Worm (Caenorhabditis elegans) whole organism, L2 larva: ENCODE results near the gene nhr-231.

Source experiments
- F13H6.1 ChIP-seq: sonication (generic microtip); optimal IDR thresholded peaks from 2 replicates; lab custom pipeline; 2016; ENCODE audit warnings: missing genetic modification characterization, missing compliant biosample characterization
- alr-1 ChIP-seq: fragments of 150-350 bp; optimal IDR thresholded peaks from 2 replicates; lab custom pipeline; 2014; ENCODE audit warnings: missing biosample characterization, missing genetic modification characterization
- aly-2 ChIP-seq: fragments of 150-350 bp; optimal IDR thresholded peaks from 2 replicates; lab custom pipeline; 2014; ENCODE audit warnings: missing biosample characterization, missing genetic modification characterization
- ama-1 ChIP-seq: fragments of 150-350 bp; optimal IDR thresholded peaks from 2 replicates; lab custom pipeline; 2018; ENCODE audit warnings: inconsistent platforms
- blmp-1 ChIP-seq: sonication (generic microtip); optimal IDR thresholded peaks from 2 replicates; lab custom pipeline; 2017; ENCODE audit warnings: missing genetic modification characterization, mild to moderate bottlenecking, missing compliant biosample characterization, antibody characterized with exemption, moderate library complexity; ENCODE audit not compliant: insufficient read depth
- ceh-82 ChIP-seq: fragments of 150-350 bp; optimal IDR thresholded peaks from 2 replicates; lab custom pipeline; 2014; ENCODE audit warnings: missing biosample characterization, missing genetic modification characterization
- crh-2 ChIP-seq: sonication (generic microtip); optimal IDR thresholded peaks from 2 replicates; lab custom pipeline; 2017; ENCODE audit warnings: missing biosample characterization, missing genetic modification characterization
- dmd-4 ChIP-seq: sonication (generic microtip); optimal IDR thresholded peaks from 2 replicates; lab custom pipeline; 2017; ENCODE audit warnings: missing biosample characterization, missing genetic modification characterization
- egl-27 ChIP-seq: sonication (generic microtip); optimal IDR thresholded peaks from 3 replicates; lab custom pipeline; 2017; ENCODE audit warnings: missing biosample characterization, missing genetic modification reagents, missing genetic modification characterization
- elt-3 ChIP-seq: sonication (generic microtip); optimal IDR thresholded peaks from 2 replicates; lab custom pipeline; 2017; ENCODE audit warnings: missing biosample characterization, missing genetic modification characterization
- fos-1 ChIP-seq: fragments of 150-350 bp; optimal IDR thresholded peaks from 2 replicates; lab custom pipeline; 2014; ENCODE audit warnings: missing biosample characterization, missing genetic modification characterization
- gmeb-1 ChIP-seq: fragments of 150-350 bp; optimal IDR thresholded peaks from 2 replicates; lab custom pipeline; 2014; ENCODE audit warnings: missing biosample characterization, missing genetic modification characterization
- lin-11 ChIP-seq: fragments of 150-350 bp; sonication (generic microtip); optimal IDR thresholded peaks from 2 replicates; lab custom pipeline; 2014; ENCODE audit warnings: missing biosample characterization, missing genetic modification characterization, inconsistent platforms, mixed read lengths
- lin-39 ChIP-seq: fragments of 150-350 bp; optimal IDR thresholded peaks from 2 replicates; lab custom pipeline; 2014; ENCODE audit warnings: missing biosample characterization, missing genetic modification reagents, missing genetic modification characterization
- lsy-2 ChIP-seq, 2 experiments: fragments of 150-350 bp in 1 of 2; sonication (generic microtip) in 1 of 2; optimal IDR thresholded peaks; 2 replicates each; lab custom pipeline; 2014 to 2017; ENCODE audit warnings: missing biosample characterization in 2 of 2, missing genetic modification characterization in 2 of 2
- mab-5 ChIP-seq: fragments of 150-350 bp; optimal IDR thresholded peaks from 2 replicates; lab custom pipeline; 2014; ENCODE audit warnings: missing biosample characterization, missing genetic modification characterization
- mbf-1 ChIP-seq: sonication (generic microtip); optimal IDR thresholded peaks from 2 replicates; lab custom pipeline; 2017; ENCODE audit warnings: missing biosample characterization, missing genetic modification characterization
- mdl-1 ChIP-seq, 2 experiments: fragments of 150-350 bp in 1 of 2; sonication (generic microtip) in 1 of 2; optimal IDR thresholded peaks; 2 replicates each; lab custom pipeline; 2017; ENCODE audit warnings: missing biosample characterization in 2 of 2, missing genetic modification characterization in 2 of 2
- nhr-11 ChIP-seq: fragments of 150-350 bp; optimal IDR thresholded peaks from 2 replicates; lab custom pipeline; 2014; ENCODE audit warnings: missing biosample characterization, missing genetic modification characterization
- nhr-129 ChIP-seq: fragments of 150-350 bp; optimal IDR thresholded peaks from 2 replicates; lab custom pipeline; 2014; ENCODE audit warnings: missing biosample characterization, missing genetic modification characterization
- nhr-237 ChIP-seq: fragments of 150-350 bp; optimal IDR thresholded peaks from 2 replicates; lab custom pipeline; 2014; ENCODE audit warnings: missing biosample characterization, missing genetic modification characterization
- nhr-25 ChIP-seq: fragments of 150-350 bp; sonication (generic microtip); optimal IDR thresholded peaks from 3 replicates; lab custom pipeline; 2014; ENCODE audit warnings: missing biosample characterization, missing genetic modification characterization
- nhr-77 ChIP-seq: fragments of 150-350 bp; optimal IDR thresholded peaks from 2 replicates; lab custom pipeline; 2014; ENCODE audit warnings: missing biosample characterization, missing genetic modification characterization
- sma-3 ChIP-seq: sonication (generic microtip); optimal IDR thresholded peaks from 2 replicates; lab custom pipeline; 2016; ENCODE audit warnings: missing genetic modification reagents, missing genetic modification characterization, missing compliant biosample characterization
- sma-9 ChIP-seq, 2 experiments: fragments of 150-350 bp in 1 of 2; sonication (generic microtip) in 1 of 2; optimal IDR thresholded peaks; 2 replicates each; lab custom pipeline; 2014 to 2016; ENCODE audit warnings: missing genetic modification characterization in 2 of 2, mild to moderate bottlenecking in 1 of 2, missing biosample characterization in 1 of 2, missing compliant biosample characterization in 1 of 2, missing genetic modification reagents in 1 of 2, moderate library complexity in 1 of 2
- unc-62 ChIP-seq: fragments of 150-350 bp; optimal IDR thresholded peaks from 2 replicates; lab custom pipeline; 2014; ENCODE audit warnings: missing biosample characterization, missing genetic modification reagents, missing genetic modification characterization
- zag-1 ChIP-seq: fragments of 150-350 bp; optimal IDR thresholded peaks from 2 replicates; lab custom pipeline; 2014; ENCODE audit warnings: missing biosample characterization, missing genetic modification characterization
- ztf-1 ChIP-seq: fragments of 200-800 bp; sonication (Bioruptor generic); conservative IDR thresholded peaks from 2 replicates; pipeline ENCODE4 v1.3.6; 2022; ENCODE audit warnings: missing genetic modification characterization, missing compliant biosample characterization
- ztf-4 ChIP-seq: fragments of 150-350 bp; optimal IDR thresholded peaks from 2 replicates; lab custom pipeline; 2014; ENCODE audit warnings: missing biosample characterization, missing genetic modification characterization

The nhr-231 gene

ce11 chrV:18783474-18783873 lies 7.3 kb upstream of the nhr-231 start, which contains the start of gene Y17D7B.10:
Gene Y17D7B.10 (plus strand): TSS chrV:18783716.
- TF ChIP-seq lin-11 (tag; lab: Kevin White, UChicago) = peak; percentile 32
- TF ChIP-seq dmd-4 (tag; lab: Kevin White, UChicago) = no peak

- TF ChIP-seq lin-39 (no peak), nhr-11 (tag; lab: Kevin White, UChicago) (no peak), ztf-4 (tag; lab: Kevin White, UChicago) (no peak), lin-11 (tag; lab: Kevin White, UChicago) (no peak), mbf-1 (tag; lab: Kevin White, UChicago) (no peak), fos-1 (tag; lab: Kevin White, UChicago) (no peak), crh-2 (tag; lab: Kevin White, UChicago) (no peak), nhr-25 (tag; lab: Kevin White, UChicago) (no peak), sma-3 (GFP tag; lab: Kevin White, UChicago) (no peak), unc-62 (GFP tag; lab: Kevin White, UChicago) (no peak), mab-5 (tag; lab: Kevin White, UChicago) (no peak), blmp-1 (tag; lab: Kevin White, UChicago) (no peak)
Observed at ce11 chrV:18786694-18787093, 4.1 kb upstream of the nhr-231 start, which contains the start of gene Y17D7B.3. Gene Y17D7B.3 (minus strand): TSS chrV:18786794.

- TF ChIP-seq fos-1 (tag; lab: Kevin White, UChicago) (peak; percentile 73), ceh-82 (no peak)
Observed at ce11 chrV:18787417-18787918, 3.3 kb upstream of the nhr-231 start, which contains the start of gene Y17D7B.2. Gene Y17D7B.2 (plus strand): TSS chrV:18787739.

ce11 chrV:18800811-18801210 lies 10.1 kb downstream of the nhr-231 start, which contains the start of gene nhr-170:
Gene nhr-170 (minus strand): TSS chrV:18800826.
- TF ChIP-seq alr-1 (tag; lab: Kevin White, UChicago) = no peak
- peak; percentile 81 for TF ChIP-seq fos-1 (tag; lab: Kevin White, UChicago)

- TF ChIP-seq gmeb-1 (tag; lab: Kevin White, UChicago) (no peak), zag-1 (tag; lab: Kevin White, UChicago) (no peak), aly-2 (tag; lab: Kevin White, UChicago) (no peak), nhr-129 (tag; lab: Kevin White, UChicago) (no peak), unc-62 (GFP tag; lab: Kevin White, UChicago) (no peak), lin-39 (no peak), mdl-1 (tag; optimal IDR thresholded peaks at IDR 0.05; lab: Kevin White, UChicago) (no peak), lsy-2 (tag; optimal IDR thresholded peaks at IDR 0.05; lab: Kevin White, UChicago) (no peak), dmd-4 (tag; lab: Kevin White, UChicago) (no peak), sma-9 (GFP tag; optimal IDR thresholded peaks at IDR 0.05; lab: Kevin White, UChicago) (no peak), sma-9 (tag; optimal IDR thresholded peaks at IDR 0.05; lab: Kevin White, UChicago) (no peak), lin-11 (tag; lab: Kevin White, UChicago) (no peak), ztf-1 (GFP tag; lab: Robert Waterston, UW) (no peak), F13H6.1 (tag; lab: Kevin White, UChicago) (no peak), ama-1 (lab: Kevin White, UChicago) (no peak), nhr-77 (tag; lab: Kevin White, UChicago) (no peak), fos-1 (tag; lab: Kevin White, UChicago) (no peak), mab-5 (tag; lab: Kevin White, UChicago) (no peak)
Observed at ce11 chrV:18802077-18802476, 11.3 kb downstream of the nhr-231 start, which contains the start of gene C54E10.11. Gene C54E10.11 (minus strand): TSS chrV:18802177.

ce11 chrV:18803260-18803659 lies 12.5 kb downstream of the nhr-231 start, which contains the start of gene C54E10.10:
Gene C54E10.10 (minus strand): TSS chrV:18803360.
- TF ChIP-seq elt-3 (tag; lab: Kevin White, UChicago) (no peak), sma-3 (GFP tag; lab: Kevin White, UChicago) (no peak), sma-9 (GFP tag; optimal IDR thresholded peaks at IDR 0.05; lab: Kevin White, UChicago) (no peak), sma-9 (tag; optimal IDR thresholded peaks at IDR 0.05; lab: Kevin White, UChicago) (no peak), nhr-237 (tag; lab: Kevin White, UChicago) (no peak), egl-27 (tag; lab: Kevin White, UChicago) (no peak), aly-2 (tag; lab: Kevin White, UChicago) (no peak), alr-1 (tag; lab: Kevin White, UChicago) (no peak), unc-62 (GFP tag; lab: Kevin White, UChicago) (no peak)
- TF ChIP-seq, all 48 proteins: peak for 0
